Fruit fly (Drosophila melanogaster): ENCODE results near the gene CG2611.

The CG2611 gene

dm6 chr2L:20645394-20645869 is 4.6 kb upstream of the CG2611 start, which contains the start of the genes phr6-4 and CG2608 (continued):
- TF ChIP-seq Vsx2 (GFP tag; optimal IDR thresholded peaks at IDR 0.05; ENCODE audit: partially characterized antibody) = no peak
- TF ChIP-seq N (GFP tag; optimal IDR thresholded peaks at IDR 0.05) = no peak
- TF ChIP-seq usp (GFP tag; optimal IDR thresholded peaks at IDR 0.05) = no peak
- peak; percentile 91 for TF ChIP-seq h (GFP tag; optimal IDR thresholded peaks at IDR 0.05)
- peak; percentile 56 for TF ChIP-seq Hr83 (GFP tag; optimal IDR thresholded peaks at IDR 0.05; ENCODE audit: poor library complexity, severe bottlenecking)
- TF ChIP-seq Myc (optimal IDR thresholded peaks at IDR 0.05) = peak; percentile 15
- peak; percentile 92 for TF ChIP-seq brk (GFP tag; optimal IDR thresholded peaks at IDR 0.05)
- peak in 1 of 2 experiments; percentile 95 for TF ChIP-seq foxo (GFP tag; optimal IDR thresholded peaks at IDR 0.05)
- peak; percentile 59 for TF ChIP-seq Mio (GFP tag; optimal IDR thresholded peaks at IDR 0.05)

- TF ChIP-seq Mio (GFP tag; optimal IDR thresholded peaks at IDR 0.05) (no peak), rgr (GFP tag; optimal IDR thresholded peaks at IDR 0.05) (peak; percentile 23), CG32264 (GFP tag; optimal IDR thresholded peaks at IDR 0.05) (peak; percentile 6), N (GFP tag; optimal IDR thresholded peaks at IDR 0.05) (no peak), Hr83 (GFP tag; optimal IDR thresholded peaks at IDR 0.05; ENCODE audit: poor library complexity, severe bottlenecking) (no peak), jim (GFP tag; optimal IDR thresholded peaks at IDR 0.05) (no peak), Hr78 (GFP tag; optimal IDR thresholded peaks at IDR 0.05) (no peak), dl (GFP tag; optimal IDR thresholded peaks at IDR 0.05; ENCODE audit: insufficient read depth in 1 of 2, partially characterized antibody in 2 of 2) (no peak), Abd-B (GFP tag; optimal IDR thresholded peaks at IDR 0.05) (no peak), fru (GFP tag; optimal IDR thresholded peaks at IDR 0.05) (no peak), Sp1 (GFP tag; optimal IDR thresholded peaks at IDR 0.05) (no peak), usp (GFP tag; optimal IDR thresholded peaks at IDR 0.05) (no peak), Vsx2 (GFP tag; optimal IDR thresholded peaks at IDR 0.05; ENCODE audit: partially characterized antibody) (no peak), psq (GFP tag; optimal IDR thresholded peaks at IDR 0.05) (no peak), Dfd (GFP tag; optimal IDR thresholded peaks at IDR 0.05) (no peak), CG9705 (GFP tag; optimal IDR thresholded peaks at IDR 0.05) (no peak), foxo (GFP tag; optimal IDR thresholded peaks at IDR 0.05) (no peak), GATAd (GFP tag; optimal IDR thresholded peaks at IDR 0.05) (no peak), tai (GFP tag; optimal IDR thresholded peaks at IDR 0.05) (no peak), Rel (GFP tag; optimal IDR thresholded peaks at IDR 0.05) (no peak), Rel (tag; optimal IDR thresholded peaks at IDR 0.05) (peak; percentile 89), lola (GFP tag; optimal IDR thresholded peaks at IDR 0.05) (no peak), Dif (GFP tag; optimal IDR thresholded peaks at IDR 0.05; ENCODE audit: partially characterized antibody) (no peak), h (GFP tag; optimal IDR thresholded peaks at IDR 0.05) (peak; percentile 11), pan (optimal IDR thresholded peaks at IDR 0.05) (no peak), woc (GFP tag; optimal IDR thresholded peaks at IDR 0.05) (no peak), sage (GFP tag; optimal IDR thresholded peaks at IDR 0.05) (no peak), CrebA (GFP tag; optimal IDR thresholded peaks at IDR 0.05; ENCODE audit: borderline replicate concordance) (no peak), br (GFP tag; optimal IDR thresholded peaks at IDR 0.05) (no peak), dmrt93B (GFP tag; optimal IDR thresholded peaks at IDR 0.05) (no peak), sv (GFP tag; optimal IDR thresholded peaks at IDR 0.05) (no peak)
Measured at dm6 chr2L:20647240-20647908, 2.6 kb upstream of the CG2611 start.

DNA sequence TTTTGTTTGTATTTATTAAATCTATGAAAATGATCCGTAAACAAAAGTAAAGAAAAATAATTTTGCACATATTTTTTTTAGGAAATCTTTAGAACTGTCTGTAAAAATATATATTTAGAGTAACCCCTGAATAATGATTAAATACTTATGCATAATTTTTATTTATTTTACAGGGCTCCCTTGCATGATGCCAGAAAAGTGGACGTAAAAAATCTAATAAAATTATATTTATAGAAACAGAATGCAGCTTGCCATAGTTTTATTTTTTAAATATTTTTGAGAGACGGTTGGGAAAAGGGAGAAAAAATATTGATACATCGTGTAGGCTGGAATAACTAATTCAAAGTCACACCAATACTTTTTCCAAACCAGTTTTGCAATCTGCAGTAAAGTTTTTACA is 1.4 kb upstream of the CG2611 start, which contains the start of gene CG18810:
Gene CG18810, plus strand, starts transcription at position 301 of the 400 bp plus-strand sequence.
- TF ChIP-seq CrebA (GFP tag; optimal IDR thresholded peaks at IDR 0.05; ENCODE audit: borderline replicate concordance) = no peak
- no peak for TF ChIP-seq N (GFP tag; optimal IDR thresholded peaks at IDR 0.05)
- no peak for TF ChIP-seq psq (GFP tag; optimal IDR thresholded peaks at IDR 0.05)

dm6 chr2L:20656110-20656509 is 6.1 kb downstream of the CG2611 start, which contains the start of the genes brun and CG2614:
brun (minus strand) TSS chr2L:20656178.
CG2614 (plus strand) TSS chr2L:20656426.
- peak; percentile 83 for TF ChIP-seq h (GFP tag; optimal IDR thresholded peaks at IDR 0.05)
- TF ChIP-seq ey (GFP tag; optimal IDR thresholded peaks at IDR 0.05) = peak; percentile 77
- TF ChIP-seq CG9705 (GFP tag; optimal IDR thresholded peaks at IDR 0.05) = peak; percentile 50
- no peak for TF ChIP-seq jim (GFP tag; optimal IDR thresholded peaks at IDR 0.05)
- TF ChIP-seq OdsH (GFP tag; optimal IDR thresholded peaks at IDR 0.05) = peak; percentile 69
- peak; percentile 81 for TF ChIP-seq GATAd (GFP tag; optimal IDR thresholded peaks at IDR 0.05)
- no peak for TF ChIP-seq dmrt93B (GFP tag; optimal IDR thresholded peaks at IDR 0.05)
- no peak for TF ChIP-seq CG32264 (GFP tag; optimal IDR thresholded peaks at IDR 0.05)
- TF ChIP-seq HLH106 (tag; optimal IDR thresholded peaks at IDR 0.05) = peak; percentile 74
- peak; percentile 89 for TF ChIP-seq woc (GFP tag; optimal IDR thresholded peaks at IDR 0.05)
- no peak for TF ChIP-seq fru (GFP tag; optimal IDR thresholded peaks at IDR 0.05)
- TF ChIP-seq N (GFP tag; optimal IDR thresholded peaks at IDR 0.05) = no peak
- peak; percentile 67 for TF ChIP-seq Myc (optimal IDR thresholded peaks at IDR 0.05)
- TF ChIP-seq sv (GFP tag; optimal IDR thresholded peaks at IDR 0.05) = peak; percentile 74
- no peak for TF ChIP-seq Jra (GFP tag; optimal IDR thresholded peaks at IDR 0.05)
- no peak for TF ChIP-seq Dif (GFP tag; optimal IDR thresholded peaks at IDR 0.05; ENCODE audit: partially characterized antibody)
- no peak for TF ChIP-seq CrebA (GFP tag; optimal IDR thresholded peaks at IDR 0.05; ENCODE audit: borderline replicate concordance)
- TF ChIP-seq Sp1 (GFP tag; optimal IDR thresholded peaks at IDR 0.05) = no peak
- peak; percentile 47 for TF ChIP-seq Hr83 (GFP tag; optimal IDR thresholded peaks at IDR 0.05; ENCODE audit: poor library complexity, severe bottlenecking)
- TF ChIP-seq Hnf4 (GFP tag; optimal IDR thresholded peaks at IDR 0.05) = no peak
- no peak for TF ChIP-seq pan (optimal IDR thresholded peaks at IDR 0.05)
- no peak for TF ChIP-seq Mio (GFP tag; optimal IDR thresholded peaks at IDR 0.05)
- no peak for TF ChIP-seq usp (GFP tag; optimal IDR thresholded peaks at IDR 0.05)
- TF ChIP-seq Dfd (GFP tag; optimal IDR thresholded peaks at IDR 0.05) = no peak
- peak in 1 of 2 experiments; percentile 84 for TF ChIP-seq foxo (GFP tag; optimal IDR thresholded peaks at IDR 0.05)
- no peak for TF ChIP-seq dsf (GFP tag; optimal IDR thresholded peaks at IDR 0.05; ENCODE audit: borderline replicate concordance)
- TF ChIP-seq dl (GFP tag; optimal IDR thresholded peaks at IDR 0.05; ENCODE audit: insufficient read depth in 1 of 2, partially characterized antibody in 2 of 2) = no peak
- TF ChIP-seq Vsx2 (GFP tag; optimal IDR thresholded peaks at IDR 0.05; ENCODE audit: partially characterized antibody) = no peak

Measured in whole organism, wandering third instar larva.